Fruit fly (Drosophila melanogaster) whole organism, embryonic: ENCODE results near the gene Muc91C.

Source experiments
- Abd-B ChIP-seq: fragments of 200-800 bp; sonication (Bioruptor generic); optimal IDR thresholded peaks from 2 replicates; lab custom pipeline; 2018; ENCODE audit warnings: missing biosample characterization, mild to moderate bottlenecking, missing genetic modification characterization, moderate library complexity
- Atf3 ChIP-seq: fragments of 200-800 bp; sonication (Bioruptor generic); optimal IDR thresholded peaks from 3 replicates; lab custom pipeline; 2016; ENCODE audit warnings: missing biosample characterization, missing genetic modification characterization
- Blimp-1 ChIP-seq: fragments of 200-800 bp; sonication (Bioruptor generic); optimal IDR thresholded peaks from 3 replicates; lab custom pipeline; 2018; ENCODE audit warnings: missing biosample characterization, missing genetic modification characterization, mild to moderate bottlenecking, moderate library complexity, missing genetic modification reagents
- BtbVII ChIP-seq: fragments of 200-800 bp; sonication (Bioruptor generic); optimal IDR thresholded peaks from 3 replicates; lab custom pipeline; 2017; ENCODE audit warnings: missing biosample characterization, mild to moderate bottlenecking, missing genetic modification characterization
- Bteb2 ChIP-seq: fragments of 200-800 bp; sonication (Bioruptor generic); optimal IDR thresholded peaks from 2 replicates; lab custom pipeline; 2016; ENCODE audit warnings: missing biosample characterization, missing genetic modification characterization
- CG10543 ChIP-seq: fragments of 200-800 bp; sonication (Bioruptor generic); optimal IDR thresholded peaks from 3 replicates; lab custom pipeline; 2017; ENCODE audit warnings: missing biosample characterization, mild to moderate bottlenecking, missing genetic modification characterization, moderate library complexity
- CG11696 ChIP-seq: fragments of 200-800 bp; sonication (Bioruptor generic); IDR thresholded peaks from 2 replicates; pipeline ENCODE4 v1.3.6; 2022; ENCODE audit warnings: missing biosample characterization, missing genetic modification characterization
- CG14965 ChIP-seq: fragments of 200-800 bp; sonication (Bioruptor generic); optimal IDR thresholded peaks from 2 replicates; lab custom pipeline; 2016; ENCODE audit warnings: missing biosample characterization, missing genetic modification characterization, borderline replicate concordance
- CG15011 ChIP-seq: fragments of 200-800 bp; sonication (Bioruptor generic); optimal IDR thresholded peaks from 3 replicates; lab custom pipeline; 2018; ENCODE audit warnings: missing biosample characterization, mild to moderate bottlenecking, missing genetic modification characterization
- CG15514 ChIP-seq: fragments of 200-800 bp; sonication (Bioruptor generic); optimal IDR thresholded peaks from 3 replicates; lab custom pipeline; 2017; ENCODE audit warnings: missing biosample characterization, missing genetic modification characterization, mild to moderate bottlenecking, moderate library complexity, missing genetic modification reagents
- CG1602 ChIP-seq: fragments of 200-800 bp; sonication (Bioruptor generic); optimal IDR thresholded peaks from 3 replicates; lab custom pipeline; 2016; ENCODE audit warnings: missing biosample characterization, missing genetic modification characterization
- CG17359 ChIP-seq: fragments of 200-800 bp; sonication (Bioruptor generic); optimal IDR thresholded peaks from 3 replicates; lab custom pipeline; 2018; ENCODE audit warnings: missing biosample characterization, mild to moderate bottlenecking, missing genetic modification characterization, moderate library complexity
- CG2116 ChIP-seq: fragments of 200-800 bp; sonication (Bioruptor generic); optimal IDR thresholded peaks from 3 replicates; lab custom pipeline; 2018; ENCODE audit warnings: missing biosample characterization, mild to moderate bottlenecking, missing genetic modification characterization
- CG32532 ChIP-seq: fragments of 200-800 bp; sonication (Bioruptor generic); IDR thresholded peaks from 2 replicates; pipeline ENCODE4 v1.3.6; 2022; ENCODE audit warnings: missing biosample characterization, missing genetic modification characterization
- CG32767 ChIP-seq: fragments of 200-800 bp; sonication (Bioruptor generic); IDR thresholded peaks from 2 replicates; pipeline ENCODE4 v1.3.6; 2022; ENCODE audit warnings: missing biosample characterization, missing genetic modification characterization
- CG33213 ChIP-seq: fragments of 200-800 bp; sonication (Bioruptor generic); optimal IDR thresholded peaks from 3 replicates; lab custom pipeline; 2016; ENCODE audit warnings: missing biosample characterization, missing genetic modification characterization
- CG3995 ChIP-seq: fragments of 200-800 bp; sonication (Bioruptor generic); optimal IDR thresholded peaks from 3 replicates; lab custom pipeline; 2016; ENCODE audit warnings: missing biosample characterization, missing genetic modification characterization
- CG42726 ChIP-seq: fragments of 200-800 bp; sonication (Bioruptor generic); IDR thresholded peaks from 2 replicates; pipeline ENCODE4 v1.3.6; 2022; ENCODE audit warnings: missing biosample characterization, missing genetic modification characterization; ENCODE audit not compliant: partially characterized antibody
- CG4707 ChIP-seq: fragments of 200-800 bp; sonication (Bioruptor generic); optimal IDR thresholded peaks from 2 replicates; lab custom pipeline; 2018; ENCODE audit warnings: missing biosample characterization, mild to moderate bottlenecking, missing genetic modification characterization, moderate library complexity
- CG6272 ChIP-seq: fragments of 200-800 bp; sonication (Bioruptor generic); IDR thresholded peaks from 2 replicates; pipeline ENCODE4 v1.3.6; 2022; ENCODE audit warnings: missing biosample characterization, missing genetic modification characterization
- CG6683 ChIP-seq: fragments of 200-800 bp; sonication (Bioruptor generic); optimal IDR thresholded peaks from 2 replicates; lab custom pipeline; 2017; ENCODE audit warnings: missing biosample characterization, mild to moderate bottlenecking, missing genetic modification characterization, missing genetic modification reagents
- CG6791 ChIP-seq: fragments of 200-800 bp; sonication (Bioruptor generic); IDR thresholded peaks from 3 replicates; pipeline ENCODE4 v1.3.6; 2022; ENCODE audit warnings: missing biosample characterization, missing genetic modification characterization; ENCODE audit not compliant: partially characterized antibody
- CG6813 ChIP-seq: fragments of 200-800 bp; sonication (Bioruptor generic); optimal IDR thresholded peaks from 2 replicates; lab custom pipeline; 2017; ENCODE audit warnings: missing biosample characterization, missing genetic modification characterization, mild to moderate bottlenecking, moderate library complexity, missing genetic modification reagents
- CG7928 ChIP-seq: fragments of 200-800 bp; sonication (Bioruptor generic); optimal IDR thresholded peaks from 2 replicates; lab custom pipeline; 2017; ENCODE audit warnings: missing biosample characterization, mild to moderate bottlenecking, missing genetic modification characterization
- CTCF ChIP-seq: fragments of 200-800 bp; sonication (Bioruptor generic); optimal IDR thresholded peaks from 2 replicates; lab custom pipeline; 2017; ENCODE audit warnings: missing biosample characterization, mild to moderate bottlenecking, missing genetic modification characterization, moderate library complexity
- Chrac-16 ChIP-seq: fragments of 200-800 bp; sonication (Bioruptor generic); optimal IDR thresholded peaks from 3 replicates; lab custom pipeline; 2016; ENCODE audit warnings: missing biosample characterization, missing genetic modification characterization
- Dbx ChIP-seq: fragments of 200-800 bp; sonication (Bioruptor generic); IDR thresholded peaks from 3 replicates; pipeline ENCODE4 v1.3.6; 2022; ENCODE audit warnings: missing biosample characterization, missing genetic modification characterization
- Dref ChIP-seq: fragments of 200-800 bp; sonication (Bioruptor generic); IDR thresholded peaks from 2 replicates; pipeline ENCODE4 v1.3.6; 2022; ENCODE audit warnings: missing biosample characterization, missing genetic modification characterization
- HLH3B ChIP-seq: fragments of 200-800 bp; sonication (Bioruptor generic); IDR thresholded peaks from 2 replicates; pipeline ENCODE4 v1.3.6; 2022; ENCODE audit warnings: missing biosample characterization, missing genetic modification characterization
- Hmx ChIP-seq: fragments of 200-800 bp; sonication (Bioruptor generic); optimal IDR thresholded peaks from 2 replicates; lab custom pipeline; 2016; ENCODE audit warnings: missing biosample characterization, missing genetic modification characterization
- Lim3 ChIP-seq: fragments of 200-800 bp; sonication (Bioruptor generic); IDR thresholded peaks from 2 replicates; pipeline ENCODE4 v1.3.6; 2022; ENCODE audit warnings: missing biosample characterization, missing genetic modification characterization
- Mrtf ChIP-seq: fragments of 200-800 bp; sonication (Bioruptor generic); IDR thresholded peaks from 3 replicates; pipeline ENCODE4 v1.3.6; 2022; ENCODE audit warnings: missing biosample characterization, missing genetic modification characterization
- PHDP ChIP-seq: fragments of 200-800 bp; sonication (Bioruptor generic); optimal IDR thresholded peaks from 3 replicates; lab custom pipeline; 2018; ENCODE audit warnings: missing biosample characterization, mild to moderate bottlenecking, missing genetic modification characterization, moderate library complexity
- Sox102F ChIP-seq: fragments of 200-800 bp; sonication (Bioruptor generic); optimal IDR thresholded peaks from 2 replicates; lab custom pipeline; 2018; ENCODE audit warnings: missing biosample characterization, mild to moderate bottlenecking, missing genetic modification characterization, moderate library complexity
- Xrp1 ChIP-seq: fragments of 200-800 bp; sonication (Bioruptor generic); IDR thresholded peaks from 2 replicates; pipeline ENCODE4 v1.3.6; 2022; ENCODE audit warnings: missing biosample characterization, missing genetic modification characterization
- abd-A ChIP-seq: fragments of 200-800 bp; sonication (Bioruptor generic); optimal IDR thresholded peaks from 3 replicates; lab custom pipeline; 2019; ENCODE audit warnings: missing biosample characterization, mild to moderate bottlenecking, missing genetic modification characterization, moderate library complexity
- btn ChIP-seq: fragments of 200-800 bp; sonication (Bioruptor generic); optimal IDR thresholded peaks from 2 replicates; lab custom pipeline; 2016; ENCODE audit warnings: missing biosample characterization, missing genetic modification characterization
- ewg ChIP-seq: fragments of 200-800 bp; sonication (Bioruptor generic); optimal IDR thresholded peaks from 3 replicates; lab custom pipeline; 2017; ENCODE audit warnings: mild to moderate bottlenecking, missing biosample characterization, missing genetic modification reagents, missing genetic modification characterization
- fd96Cb ChIP-seq: fragments of 200-800 bp; sonication (Bioruptor generic); optimal IDR thresholded peaks from 2 replicates; lab custom pipeline; 2018; ENCODE audit warnings: missing biosample characterization, mild to moderate bottlenecking, missing genetic modification characterization, moderate library complexity
- gcm ChIP-seq: fragments of 200-800 bp; sonication (Bioruptor generic); optimal IDR thresholded peaks from 2 replicates; lab custom pipeline; 2019; ENCODE audit warnings: missing biosample characterization, mild to moderate bottlenecking, missing genetic modification characterization, moderate library complexity
- knrl ChIP-seq: fragments of 200-800 bp; sonication (Bioruptor generic); IDR thresholded peaks from 3 replicates; pipeline ENCODE4 v1.3.6; 2022; ENCODE audit warnings: missing biosample characterization, missing genetic modification characterization; ENCODE audit not compliant: partially characterized antibody
- mirr ChIP-seq: fragments of 200-800 bp; sonication (Bioruptor generic); optimal IDR thresholded peaks from 3 replicates; lab custom pipeline; 2018; ENCODE audit warnings: missing biosample characterization, mild to moderate bottlenecking, missing genetic modification characterization
- mld ChIP-seq: fragments of 200-800 bp; sonication (Bioruptor generic); IDR thresholded peaks from 3 replicates; pipeline ENCODE4 v1.3.6; 2022; ENCODE audit warnings: missing biosample characterization, missing genetic modification characterization; ENCODE audit not compliant: partially characterized antibody
- onecut ChIP-seq: fragments of 200-800 bp; sonication (Bioruptor generic); IDR thresholded peaks from 2 replicates; pipeline ENCODE4 v1.3.6; 2022; ENCODE audit warnings: missing biosample characterization, missing genetic modification characterization
- otp ChIP-seq: fragments of 200-800 bp; sonication (Bioruptor generic); IDR thresholded peaks from 3 replicates; pipeline ENCODE4, ENCODE4 v1.3.6; 2022; ENCODE audit warnings: missing biosample characterization, missing genetic modification characterization
- salm ChIP-seq: fragments of 200-800 bp; sonication (Bioruptor generic); optimal IDR thresholded peaks from 2 replicates; lab custom pipeline; 2018; ENCODE audit warnings: missing biosample characterization, mild to moderate bottlenecking, missing genetic modification characterization
- slp2 ChIP-seq: fragments of 200-800 bp; sonication (Bioruptor generic); optimal IDR thresholded peaks from 2 replicates; lab custom pipeline; 2016; ENCODE audit warnings: missing biosample characterization, missing genetic modification characterization
- so ChIP-seq: fragments of 200-800 bp; sonication (Bioruptor generic); IDR thresholded peaks from 3 replicates; pipeline ENCODE4 v1.3.6; 2022; ENCODE audit warnings: missing biosample characterization, missing genetic modification characterization
- vnd ChIP-seq: fragments of 200-800 bp; sonication (Bioruptor generic); IDR thresholded peaks from 3 replicates; pipeline ENCODE4 v1.3.6; 2022; ENCODE audit warnings: missing biosample characterization, missing genetic modification characterization; ENCODE audit not compliant: partially characterized antibody
- wdn ChIP-seq: fragments of 200-800 bp; sonication (Bioruptor generic); IDR thresholded peaks from 2 replicates; pipeline ENCODE4 v1.3.6; 2022; ENCODE audit warnings: missing biosample characterization, missing genetic modification characterization
- zen2 ChIP-seq: fragments of 200-800 bp; sonication (Bioruptor generic); IDR thresholded peaks from 3 replicates; pipeline ENCODE4 v1.3.6; 2022; ENCODE audit warnings: missing biosample characterization, missing genetic modification characterization; ENCODE audit not compliant: partially characterized antibody

Muc91C gene

DNA sequence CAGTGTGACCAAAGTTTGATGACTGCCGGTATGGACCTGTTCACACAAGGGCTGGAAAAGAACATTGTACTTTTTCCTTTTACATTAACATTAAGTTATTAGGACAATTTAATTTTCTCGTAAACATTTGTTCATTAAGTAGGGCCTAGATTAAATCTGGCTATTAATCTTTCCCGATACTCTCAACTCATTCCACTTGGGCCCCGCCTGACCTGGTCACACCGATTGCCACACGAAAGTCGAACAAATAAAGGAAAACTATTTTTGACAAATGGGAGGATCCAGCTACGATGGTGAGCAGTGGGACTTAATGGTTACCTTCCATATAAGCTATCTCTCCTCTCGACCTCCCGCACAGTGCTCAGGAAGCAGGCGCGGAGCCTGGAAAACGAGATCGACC lies 29.0 kb downstream of the Muc91C start, which contains the start of the genes Cpsf73 and Gos28 (continued):
- TF ChIP-seq Lim3 (GFP tag; lab: Robert Waterston, UW) (no peak), Atf3 (GFP tag; lab: Kevin White, UChicago) (no peak), onecut (GFP tag; lab: Robert Waterston, UW) (no peak), zen2 (GFP tag; lab: Robert Waterston, UW) (no peak; the same call in 2 of the 3 replicates), Xrp1 (peak; percentile 10; the same call in 1 of the 2 replicates), mld (no peak), BtbVII (no peak), abd-A (tag; lab: Kevin White, UChicago) (no peak), Bteb2 (no peak), vnd (GFP tag; lab: Robert Waterston, UW) (no peak), Sox102F (no peak), CG1602 (GFP tag; lab: Kevin White, UChicago) (no peak), knrl (peak; percentile 61; the same call in 2 of the 3 replicates), CG17359 (peak; percentile 5), CG33213 (peak; percentile 40), CG15011 (GFP tag; lab: Kevin White, UChicago) (no peak), Dref (GFP tag; lab: Robert Waterston, UW) (no peak), otp (GFP tag; lab: Robert Waterston, UW) (no peak), CG32767 (GFP tag; lab: Robert Waterston, UW) (no peak), CG42726 (GFP tag; lab: Robert Waterston, UW) (no peak), PHDP (tag; lab: Kevin White, UChicago) (peak; percentile 21), CTCF (GFP tag; lab: Kevin White, UChicago) (no peak), Abd-B (no peak), gcm (no peak), CG32532 (GFP tag; lab: Robert Waterston, UW) (no peak), Blimp-1 (GFP tag; lab: Kevin White, UChicago) (peak; percentile 3), CG6813 (GFP tag; lab: Kevin White, UChicago) (no peak), mirr (GFP tag; lab: Kevin White, UChicago) (no peak), salm (no peak), Hmx (GFP tag; lab: Kevin White, UChicago) (no peak), wdn (GFP tag; lab: Robert Waterston, UW) (no peak), CG6683 (GFP tag; lab: Kevin White, UChicago) (no peak), fd96Cb (tag; lab: Kevin White, UChicago) (no peak), CG7928 (GFP tag; lab: Kevin White, UChicago) (peak; percentile 78), HLH3B (no peak), Chrac-16 (GFP tag; lab: Kevin White, UChicago) (no peak), btn (GFP tag; lab: Kevin White, UChicago) (no peak), so (GFP tag; lab: Robert Waterston, UW) (no peak), ewg (GFP tag; lab: Kevin White, UChicago) (no peak), slp2 (peak; percentile 13), CG4707 (GFP tag; lab: Kevin White, UChicago) (no peak), CG2116 (GFP tag; lab: Kevin White, UChicago) (peak; percentile 51), CG10543 (no peak), CG6791 (GFP tag; lab: Robert Waterston, UW) (no peak), CG6272 (no peak; the same call in 1 of the 2 replicates), CG11696 (GFP tag; lab: Robert Waterston, UW) (no peak), CG3995 (GFP tag; lab: Kevin White, UChicago) (no peak), CG15514 (GFP tag; lab: Kevin White, UChicago) (peak; percentile 85), Mrtf (GFP tag; lab: Robert Waterston, UW) (no peak), CG14965 (GFP tag; lab: Kevin White, UChicago) (no peak), Dbx (GFP tag; lab: Robert Waterston, UW) (no peak)
